Fruit fly (Drosophila melanogaster) whole organism, wandering third instar larva: ENCODE results near the gene CG12301.

Source experiments
- CG32264 ChIP-seq: fragments of 200-800 bp; sonication (Bioruptor generic); optimal IDR thresholded peaks from 2 replicates; lab custom pipeline; 2016; ENCODE audit warnings: missing biosample characterization, missing genetic modification characterization
- CG9705 ChIP-seq: fragments of 200-800 bp; sonication (Bioruptor generic); optimal IDR thresholded peaks from 2 replicates; lab custom pipeline; 2018; ENCODE audit warnings: missing biosample characterization, mild to moderate bottlenecking, missing genetic modification characterization
- OdsH ChIP-seq: fragments of 200-800 bp; sonication (Bioruptor generic); optimal IDR thresholded peaks from 2 replicates; lab custom pipeline; 2016; ENCODE audit warnings: missing biosample characterization, mild to moderate bottlenecking, missing genetic modification characterization
- Rel ChIP-seq, 2 experiments: fragments of 200-800 bp; sonication (Bioruptor generic) in 1 of 2; optimal IDR thresholded peaks; 2 replicates in 1 of 2; 3 replicates in 1 of 2; lab custom pipeline; 2016 to 2019; ENCODE audit warnings: mild to moderate bottlenecking in 2 of 2, missing biosample characterization in 2 of 2, missing genetic modification characterization in 2 of 2, moderate library complexity in 1 of 2
- Vsx2 ChIP-seq: fragments of 200-300, 225-300 bp; sonication (Bioruptor generic); optimal IDR thresholded peaks from 2 replicates; lab custom pipeline; 2018; ENCODE audit warnings: missing biosample characterization, missing genetic modification characterization; ENCODE audit not compliant: partially characterized antibody
- br ChIP-seq: fragments of 200-800 bp; sonication (Bioruptor generic); optimal IDR thresholded peaks from 2 replicates; lab custom pipeline; 2016; ENCODE audit warnings: missing biosample characterization, missing genetic modification characterization
- ey ChIP-seq: fragments of 200-800 bp; sonication (Bioruptor generic); optimal IDR thresholded peaks from 2 replicates; lab custom pipeline; 2016; ENCODE audit warnings: missing biosample characterization, missing genetic modification characterization
- h ChIP-seq: fragments of 200-800 bp; sonication (Bioruptor generic); optimal IDR thresholded peaks from 3 replicates; lab custom pipeline; 2016; ENCODE audit warnings: missing biosample characterization, mild to moderate bottlenecking, missing genetic modification characterization
- lola ChIP-seq: fragments of >200 bp; optimal IDR thresholded peaks from 2 replicates; lab custom pipeline; 2017; ENCODE audit warnings: missing biosample characterization, missing genetic modification characterization
- pan ChIP-seq: fragments of >200 bp; optimal IDR thresholded peaks from 2 replicates; lab custom pipeline; 2017
- psq ChIP-seq: fragments of 200-800 bp; sonication (Bioruptor generic); optimal IDR thresholded peaks from 3 replicates; lab custom pipeline; 2017; ENCODE audit warnings: missing biosample characterization, mild to moderate bottlenecking, missing genetic modification characterization, moderate library complexity
- usp ChIP-seq: fragments of >200 bp; optimal IDR thresholded peaks from 2 replicates; lab custom pipeline; 2017; ENCODE audit warnings: missing biosample characterization, missing genetic modification characterization

- TF ChIP-seq br (GFP tag; lab: Kevin White, UChicago) (no peak), CG9705 (GFP tag; lab: Kevin White, UChicago) (no peak), h (GFP tag; lab: Kevin White, UChicago) (no peak), pan (lab: Kevin White, UChicago) (no peak), psq (GFP tag; lab: Kevin White, UChicago) (no peak), usp (no peak), OdsH (GFP tag; lab: Kevin White, UChicago) (no peak), Vsx2 (GFP tag; lab: Kevin White, UChicago) (no peak), CG32264 (GFP tag; lab: Kevin White, UChicago) (no peak), lola (GFP tag; lab: Kevin White, UChicago) (no peak), Rel (GFP tag; optimal IDR thresholded peaks at IDR 0.05; lab: Kevin White, UChicago) (no peak), Rel (tag; optimal IDR thresholded peaks at IDR 0.05; lab: Kevin White, UChicago) (no peak), ey (GFP tag; lab: Kevin White, UChicago) (no peak)
These were observed 43.5 kb downstream of the CG12301 start for dm6 chr3L:15624097-15624496.
